Fruit fly (Drosophila melanogaster) whole organism, embryonic: ENCODE measurements around the gene stas.

ENCODE experiments used
- CG2120 ChIP-seq: fragments of 200-800 bp; sonication (Bioruptor generic); optimal IDR thresholded peaks from 3 replicates; lab custom pipeline; 2016; ENCODE audit warnings: missing biosample characterization, missing genetic modification characterization
- CG9609 ChIP-seq: fragments of 200-800 bp; sonication (Bioruptor generic); optimal IDR thresholded peaks from 3 replicates; lab custom pipeline; 2016; ENCODE audit warnings: missing biosample characterization, missing genetic modification characterization
- Spps ChIP-seq: fragments of 200-800 bp; sonication (Bioruptor generic); optimal IDR thresholded peaks from 2 replicates; lab custom pipeline; 2018; ENCODE audit warnings: missing biosample characterization, mild to moderate bottlenecking, missing genetic modification characterization

dm6 chrX:17627090-17627992 is at the start of gene stas:
- TF ChIP-seq CG2120 = no peak
- TF ChIP-seq Spps (tag; lab: Kevin White, UChicago) = no peak
- no peak for TF ChIP-seq CG9609 (GFP tag; lab: Kevin White, UChicago)
